Worm (Caenorhabditis elegans) whole organism, L4/young adult: ENCODE data around the gene C10A4.4.

Experiments used
- W03F9.2 ChIP-seq: fragments of 150-350 bp; optimal IDR thresholded peaks from 2 replicates; lab custom pipeline; 2014; ENCODE audit warnings: missing biosample characterization, missing genetic modification characterization
- him-1 ChIP-seq: sonication (generic microtip); optimal IDR thresholded peaks from 2 replicates; lab custom pipeline; 2016; ENCODE audit warnings: missing genotype, missing genetic modification reagents, missing genetic modification characterization, missing compliant biosample characterization

- TF ChIP-seq W03F9.2 (tag; lab: Kevin White, UChicago), result no peak
- TF ChIP-seq him-1, result no peak
These were observed 23.9 kb upstream of the C10A4.4 start, which contains the start of gene npr-8 for ce11 chrX:7376941-7377340.
